Fruit fly (Drosophila melanogaster) whole organism, prepupa: ENCODE results near the gene udt.

ENCODE experiments used
- CG10631 ChIP-seq: fragments of 200-800 bp; sonication (Bioruptor generic); optimal IDR thresholded peaks from 2 replicates; lab custom pipeline; 2016; ENCODE audit warnings: missing biosample characterization, missing genetic modification characterization
- CG11762 ChIP-seq: fragments of 200-800 bp; sonication (Bioruptor generic); optimal IDR thresholded peaks from 3 replicates; lab custom pipeline; 2016; ENCODE audit warnings: missing biosample characterization, missing genetic modification characterization; ENCODE audit not compliant: insufficient read depth
- CG15336 ChIP-seq: fragments of 200-800 bp; sonication (Bioruptor generic); IDR thresholded peaks from 2 replicates; pipeline ENCODE4 v1.3.6; 2022; ENCODE audit warnings: missing biosample characterization, missing genetic modification characterization
- CG1621 ChIP-seq: fragments of 200-800 bp; sonication (Bioruptor generic); optimal IDR thresholded peaks from 3 replicates; lab custom pipeline; 2018; ENCODE audit warnings: missing biosample characterization, mild to moderate bottlenecking, missing genetic modification characterization
- CG3032 ChIP-seq: fragments of 200-800 bp; optimal IDR thresholded peaks from 2 replicates; lab custom pipeline; 2019; ENCODE audit warnings: missing biosample characterization, mild to moderate bottlenecking, missing genetic modification characterization, moderate library complexity
- CG31627 ChIP-seq: fragments of 200-800 bp; sonication (Bioruptor generic); optimal IDR thresholded peaks from 3 replicates; lab custom pipeline; 2016; ENCODE audit warnings: missing biosample characterization, missing genetic modification characterization
- CG32006 ChIP-seq: fragments of 200-800 bp; sonication (Bioruptor generic); optimal IDR thresholded peaks from 3 replicates; lab custom pipeline; 2017; ENCODE audit warnings: missing biosample characterization, mild to moderate bottlenecking, missing genetic modification characterization
- CG6163 ChIP-seq: fragments of 200-800 bp; sonication (Bioruptor generic); IDR thresholded peaks from 3 replicates; pipeline ENCODE4 v1.3.6; 2022; ENCODE audit warnings: missing biosample characterization, missing genetic modification characterization
- CG6276 ChIP-seq: fragments of 200-800 bp; sonication (Bioruptor generic); optimal IDR thresholded peaks from 2 replicates; lab custom pipeline; 2017; ENCODE audit warnings: missing biosample characterization, mild to moderate bottlenecking, missing genetic modification characterization
- CG6808 ChIP-seq: fragments of 200-800 bp; sonication (Bioruptor generic); optimal IDR thresholded peaks from 3 replicates; lab custom pipeline; 2017; ENCODE audit warnings: missing biosample characterization, missing genetic modification characterization, mild to moderate bottlenecking, moderate library complexity, missing genetic modification reagents
- CG6854 ChIP-seq: fragments of 200-800 bp; sonication (Bioruptor generic); optimal IDR thresholded peaks from 2 replicates; lab custom pipeline; 2017; ENCODE audit warnings: missing biosample characterization, mild to moderate bottlenecking, missing genetic modification characterization
- CG8119 ChIP-seq: fragments of 200-800 bp; sonication (Bioruptor generic); IDR thresholded peaks from 3 replicates; pipeline ENCODE4 v1.3.6; 2022; ENCODE audit warnings: missing biosample characterization, missing genetic modification characterization
- CG8632 ChIP-seq: fragments of 200-800 bp; sonication (Bioruptor generic); optimal IDR thresholded peaks from 3 replicates; lab custom pipeline; 2016; ENCODE audit warnings: missing biosample characterization, missing genetic modification characterization
- CG9139 ChIP-seq: fragments of 200-800 bp; sonication (Bioruptor generic); optimal IDR thresholded peaks from 3 replicates; lab custom pipeline; 2017; ENCODE audit warnings: missing biosample characterization, mild to moderate bottlenecking, missing genetic modification characterization
- Eip78C ChIP-seq: fragments of 200-800 bp; sonication (Bioruptor generic); peaks from one replicate; lab custom pipeline; 2016; ENCODE audit warnings: missing biosample characterization, missing genetic modification characterization
- Ets96B ChIP-seq: fragments of 200-800 bp; optimal IDR thresholded peaks from 2 replicates; lab custom pipeline; 2019; ENCODE audit warnings: missing biosample characterization, mild to moderate bottlenecking, missing genetic modification characterization, moderate library complexity
- Hr39 ChIP-seq: fragments of 200-800 bp; sonication (Bioruptor generic); optimal IDR thresholded peaks from 2 replicates; lab custom pipeline; 2016; ENCODE audit warnings: missing biosample characterization, missing genetic modification characterization
- Hr4 ChIP-seq: fragments of 200-800 bp; sonication (Bioruptor generic); optimal IDR thresholded peaks from 3 replicates; lab custom pipeline; 2016; ENCODE audit warnings: missing biosample characterization, missing genetic modification characterization
- Lpt ChIP-seq: fragments of 200-800 bp; sonication (Bioruptor generic); optimal IDR thresholded peaks from 3 replicates; lab custom pipeline; 2016; ENCODE audit warnings: missing biosample characterization, missing genetic modification characterization
- Met ChIP-seq: fragments of 200-800 bp; sonication (Bioruptor generic); optimal IDR thresholded peaks from 3 replicates; lab custom pipeline; 2016; ENCODE audit warnings: missing biosample characterization, missing genetic modification characterization
- OdsH ChIP-seq: fragments of 200-800 bp; sonication (Bioruptor generic); optimal IDR thresholded peaks from 3 replicates; lab custom pipeline; 2016; ENCODE audit warnings: missing biosample characterization, missing genetic modification characterization
- Sox102F ChIP-seq: fragments of 200-800 bp; sonication (Bioruptor generic); optimal IDR thresholded peaks from 2 replicates; lab custom pipeline; 2016; ENCODE audit warnings: missing biosample characterization, mild to moderate bottlenecking, missing genetic modification characterization
- Sox14 ChIP-seq: fragments of 200-800 bp; sonication (Bioruptor generic); optimal IDR thresholded peaks from 3 replicates; lab custom pipeline; 2016; ENCODE audit warnings: missing biosample characterization, missing genetic modification characterization
- achi ChIP-seq: fragments of 200-800 bp; sonication (Bioruptor generic); optimal IDR thresholded peaks from 3 replicates; lab custom pipeline; 2016; ENCODE audit warnings: missing biosample characterization, missing genetic modification characterization
- cyc ChIP-seq: fragments of 200-800 bp; sonication (Bioruptor generic); optimal IDR thresholded peaks from 3 replicates; lab custom pipeline; 2016; ENCODE audit warnings: missing biosample characterization, missing genetic modification characterization
- dac ChIP-seq: fragments of 200-800 bp; sonication (Bioruptor generic); optimal IDR thresholded peaks from 2 replicates; lab custom pipeline; 2017; ENCODE audit warnings: missing biosample characterization, mild to moderate bottlenecking, missing genetic modification characterization
- eg ChIP-seq: fragments of 200-800 bp; sonication (Bioruptor generic); IDR thresholded peaks from 3 replicates; pipeline ENCODE4 v1.3.6; 2022; ENCODE audit warnings: missing biosample characterization, missing genetic modification characterization
- esn ChIP-seq: fragments of 200-800 bp; sonication (Bioruptor generic); optimal IDR thresholded peaks from 2 replicates; lab custom pipeline; 2016; ENCODE audit warnings: missing biosample characterization, mild to moderate bottlenecking, missing genetic modification characterization, moderate library complexity
- fd85E ChIP-seq: fragments of 200-800 bp; sonication (Bioruptor generic); optimal IDR thresholded peaks from 3 replicates; lab custom pipeline; 2016; ENCODE audit warnings: missing biosample characterization, missing genetic modification characterization
- fkh ChIP-seq: fragments of 200-800 bp; sonication (Bioruptor generic); optimal IDR thresholded peaks from 3 replicates; lab custom pipeline; 2017; ENCODE audit warnings: missing biosample characterization, mild to moderate bottlenecking, missing genetic modification characterization, moderate library complexity
- lz ChIP-seq: fragments of 200-800 bp; sonication (Bioruptor generic); optimal IDR thresholded peaks from 3 replicates; lab custom pipeline; 2016; ENCODE audit warnings: missing biosample characterization, missing genetic modification characterization
- spab ChIP-seq: fragments of 200-800 bp; sonication (Bioruptor generic); optimal IDR thresholded peaks from 2 replicates; lab custom pipeline; 2017; ENCODE audit warnings: missing biosample characterization, mild to moderate bottlenecking, missing genetic modification characterization, missing genetic modification reagents
- svp ChIP-seq: fragments of 200-800 bp; sonication (Bioruptor generic); peaks from one replicate; lab custom pipeline; 2016; ENCODE audit warnings: missing biosample characterization, missing genetic modification characterization
- topi ChIP-seq: fragments of 200-800 bp; sonication (Bioruptor generic); optimal IDR thresholded peaks from 3 replicates; lab custom pipeline; 2016; ENCODE audit warnings: missing biosample characterization, missing genetic modification characterization

The udt gene

dm6 chr3R:23757912-23758607 lies 5.0 kb downstream of the udt start, which contains the start of the genes PTPMT1 and Hrd3 (continued):
- TF ChIP-seq CG32006 (peak; percentile 100), spab (GFP tag; lab: Kevin White, UChicago) (peak; percentile 99), Lpt (peak; percentile 98), CG6808 (GFP tag; lab: Kevin White, UChicago) (peak; percentile 98), CG6276 (peak; percentile 99), achi (GFP tag; lab: Kevin White, UChicago) (peak; percentile 98), OdsH (GFP tag; lab: Kevin White, UChicago) (peak; percentile 99), dac (GFP tag; lab: Kevin White, UChicago) (peak; percentile 99), CG8632 (GFP tag; lab: Kevin White, UChicago) (peak; percentile 99)

- TF ChIP-seq Met (no peak), Hr4 (GFP tag; lab: Kevin White, UChicago) (no peak), Eip78C (GFP tag; lab: Kevin White, UChicago) (no peak), CG32006 (no peak), CG31627 (peak; percentile 66), Ets96B (tag; lab: Kevin White, UChicago) (no peak), eg (GFP tag; lab: Robert Waterston, UW) (peak; percentile 35; the same call in 1 of the 3 replicates), CG1621 (tag; lab: Kevin White, UChicago) (peak; percentile 18), CG6163 (GFP tag; lab: Robert Waterston, UW) (peak; percentile 16; the same call in 1 of the 3 replicates), esn (GFP tag; lab: Kevin White, UChicago) (peak; percentile 77), lz (GFP tag; lab: Kevin White, UChicago) (peak; percentile 62), CG3032 (tag; lab: Kevin White, UChicago) (peak; percentile 12), cyc (peak; percentile 65), CG6854 (peak; percentile 50), topi (GFP tag; lab: Kevin White, UChicago) (peak; percentile 69), Sox14 (peak; percentile 78)
These were observed 10.3 kb downstream of the udt start, which contains the start of the genes RanBP3 and Rpt5 for dm6 chr3R:23752728-23753127. RanBP3 (minus strand) TSS chr3R:23752834. Rpt5 (plus strand) TSS chr3R:23752876.

dm6 chr3R:23747446-23747845 lies 15.6 kb downstream of the udt start:
- TF ChIP-seq CG8119 (no peak), CG11762 (GFP tag; lab: Kevin White, UChicago) (no peak), CG8632 (GFP tag; lab: Kevin White, UChicago) (no peak), fkh (GFP tag; lab: Kevin White, UChicago) (peak; percentile 74)

dm6 chr3R:23740968-23741367 lies 22.1 kb downstream of the udt start:
- TF ChIP-seq svp (no peak), dac (GFP tag; lab: Kevin White, UChicago) (no peak), CG15336 (GFP tag; lab: Robert Waterston, UW) (no peak), Hr39 (GFP tag; lab: Kevin White, UChicago) (no peak), CG6808 (GFP tag; lab: Kevin White, UChicago) (no peak), CG32006 (no peak), esn (GFP tag; lab: Kevin White, UChicago) (no peak), CG31627 (no peak), cyc (no peak), fd85E (GFP tag; lab: Kevin White, UChicago) (no peak), spab (GFP tag; lab: Kevin White, UChicago) (no peak), CG11762 (GFP tag; lab: Kevin White, UChicago) (no peak), CG9139 (no peak), CG1621 (tag; lab: Kevin White, UChicago) (no peak), achi (GFP tag; lab: Kevin White, UChicago) (no peak), CG10631 (GFP tag; lab: Kevin White, UChicago) (no peak), CG6163 (GFP tag; lab: Robert Waterston, UW) (no peak), Sox102F (GFP tag; lab: Kevin White, UChicago) (no peak)
